Worm (Caenorhabditis elegans): Measurements from ENCODE around the gene blos-4.

DNA sequence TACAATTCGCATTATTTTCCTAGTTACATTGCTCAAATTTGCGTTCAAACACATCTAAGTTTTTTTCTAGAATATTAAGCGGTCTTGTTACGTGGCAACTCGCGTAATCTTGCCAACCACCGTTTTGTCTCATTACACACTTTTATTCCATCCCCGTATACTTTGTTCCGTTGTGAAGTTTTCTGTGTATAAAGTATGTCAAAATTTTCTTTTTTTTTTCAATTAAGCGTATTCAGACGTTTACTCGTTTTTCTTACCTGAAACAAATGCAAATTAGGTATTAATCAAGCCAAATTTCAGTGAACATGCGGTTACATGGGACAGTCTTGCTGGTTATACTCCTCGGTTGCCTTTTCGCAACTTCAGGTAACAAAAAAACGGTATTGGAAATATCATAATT is 2.0 kb downstream of the blos-4 start, which contains the start of gene T24H7.2:
- no peak for TF ChIP-seq lsy-2 (tag; optimal IDR thresholded peaks at IDR 0.05)
- no peak for TF ChIP-seq efl-1 (optimal IDR thresholded peaks at IDR 0.05)
- TF ChIP-seq efl-1 (GFP tag; optimal IDR thresholded peaks at IDR 0.05 in 1 of 2) = no peak
- no peak for TF ChIP-seq ztf-11 (tag; optimal IDR thresholded peaks at IDR 0.05)
- no peak for TF ChIP-seq blmp-1 (tag; optimal IDR thresholded peaks at IDR 0.05)
- TF ChIP-seq jun-1 (tag; optimal IDR thresholded peaks at IDR 0.05) = no peak
- no peak for TF ChIP-seq nhr-12 (tag; optimal IDR thresholded peaks at IDR 0.05)
- TF ChIP-seq unc-98 (GFP tag; IDR thresholded peaks at IDR 0.05) = no peak
- no peak for TF ChIP-seq nhr-237 (tag; optimal IDR thresholded peaks at IDR 0.05)
- no peak for TF ChIP-seq pag-3 (tag; optimal IDR thresholded peaks at IDR 0.05; ENCODE audit: borderline replicate concordance, insufficient read depth)
- no peak for TF ChIP-seq unc-62 (GFP tag; optimal IDR thresholded peaks at IDR 0.05)
- TF ChIP-seq ces-1 (GFP tag; optimal IDR thresholded peaks at IDR 0.05) = no peak
